Worm (Caenorhabditis elegans): ENCODE results near the gene jmjd-4.

DNA sequence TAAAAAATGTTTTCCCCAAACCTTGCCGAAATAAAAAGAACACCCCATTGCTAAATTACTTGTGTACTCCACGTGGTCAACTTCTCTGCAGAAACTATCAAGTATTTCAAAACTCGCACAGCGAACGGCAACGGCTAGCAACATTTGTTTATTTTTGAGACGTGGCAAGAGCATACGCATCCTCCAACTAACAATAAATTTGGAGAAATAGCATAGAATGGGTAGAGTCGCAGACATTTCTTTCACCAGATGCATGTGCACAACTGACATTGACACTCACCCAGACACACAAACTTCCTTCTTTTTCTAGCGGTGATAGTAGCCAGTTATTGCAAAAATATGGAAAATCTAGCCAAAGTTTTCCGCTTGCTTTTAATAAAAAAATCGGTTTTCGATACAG is 45.8 kb upstream of the jmjd-4 start:
- TF ChIP-seq T22C8.4 (GFP tag; IDR thresholded peaks at IDR 0.05) = no peak
- no peak for TF ChIP-seq ztf-29 (GFP tag; IDR thresholded peaks at IDR 0.05)
- TF ChIP-seq flt-1 (GFP tag; IDR thresholded peaks at IDR 0.05) = no peak

All from whole organism, midembryonic.